Worm (Caenorhabditis elegans): ENCODE results near the gene Y57A10C.1.

DNA sequence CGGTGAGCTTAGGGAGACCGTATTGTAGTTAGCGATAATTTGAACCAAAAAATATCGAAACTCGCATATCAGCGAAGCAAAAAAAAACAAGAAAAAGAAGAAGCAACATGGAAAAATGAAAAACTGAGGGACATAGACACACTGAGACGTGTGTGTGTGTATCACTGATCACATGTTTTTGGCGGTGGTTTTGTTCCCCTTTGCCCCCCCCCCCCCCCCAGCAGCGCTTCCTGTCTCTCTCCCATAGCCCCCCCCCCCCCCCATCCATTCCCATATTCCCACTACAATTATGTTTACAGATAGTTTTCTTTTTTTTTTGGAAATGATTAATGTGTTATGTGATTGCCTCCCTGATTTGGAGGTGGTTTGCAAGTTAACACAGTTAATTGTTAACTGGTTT is 43.1 kb downstream of the Y57A10C.1 start:
- TF ChIP-seq aptf-3 (GFP tag; IDR thresholded peaks at IDR 0.05) (no peak), T07F8.4 (tag; optimal IDR thresholded peaks at IDR 0.05) (no peak), ccch-3 (GFP tag; optimal IDR thresholded peaks at IDR 0.05) (no peak), ama-1 (optimal IDR thresholded peaks at IDR 0.05) (no peak), ama-1 (GFP tag; optimal IDR thresholded peaks at IDR 0.05) (no peak), lsl-1 (GFP tag; optimal IDR thresholded peaks at IDR 0.05) (no peak), ztf-26 (tag; optimal IDR thresholded peaks at IDR 0.05) (no peak), snpc-4 (GFP tag; optimal IDR thresholded peaks at IDR 0.05) (no peak), snpc-4 (tag; optimal IDR thresholded peaks at IDR 0.05) (no peak), hsf-1 (GFP tag; IDR thresholded peaks at IDR 0.05) (no peak), madf-6 (GFP tag; IDR thresholded peaks at IDR 0.05) (no peak)
